Fruit fly (Drosophila melanogaster) whole organism, prepupa: ENCODE measurements around the gene MKP-4.

Experiments used
- CG10631 ChIP-seq: fragments of 200-800 bp; sonication (Bioruptor generic); optimal IDR thresholded peaks from 2 replicates; lab custom pipeline; 2016; ENCODE audit warnings: missing biosample characterization, missing genetic modification characterization
- CG11294 ChIP-seq: fragments of 200-800 bp; sonication (Bioruptor generic); IDR thresholded peaks from 2 replicates; pipeline ENCODE4 v1.3.6; 2022; ENCODE audit warnings: missing biosample characterization, missing genetic modification characterization
- CG16779 ChIP-seq: fragments of 200-800 bp; sonication (Bioruptor generic); optimal IDR thresholded peaks from 3 replicates; lab custom pipeline; 2017; ENCODE audit warnings: missing biosample characterization, mild to moderate bottlenecking, missing genetic modification characterization
- CG34406 ChIP-seq: fragments of 200-800 bp; sonication (Bioruptor generic); optimal IDR thresholded peaks from 3 replicates; lab custom pipeline; 2016; ENCODE audit warnings: missing biosample characterization, missing genetic modification characterization
- CG6792 ChIP-seq: fragments of 200-800 bp; sonication (Bioruptor generic); optimal IDR thresholded peaks from 3 replicates; lab custom pipeline; 2016; ENCODE audit warnings: missing biosample characterization, missing genetic modification characterization
- CG8119 ChIP-seq: fragments of 200-800 bp; sonication (Bioruptor generic); IDR thresholded peaks from 3 replicates; pipeline ENCODE4 v1.3.6; 2022; ENCODE audit warnings: missing biosample characterization, missing genetic modification characterization
- CG8319 ChIP-seq: fragments of 200-800 bp; sonication (Bioruptor generic); optimal IDR thresholded peaks from 3 replicates; lab custom pipeline; 2016; ENCODE audit warnings: missing biosample characterization, missing genetic modification characterization
- Eip75B ChIP-seq: fragments of 200-800 bp; sonication (Bioruptor generic); optimal IDR thresholded peaks from 3 replicates; lab custom pipeline; 2016; ENCODE audit warnings: missing biosample characterization, missing genetic modification characterization
- Hr39 ChIP-seq: fragments of 200-800 bp; sonication (Bioruptor generic); optimal IDR thresholded peaks from 2 replicates; lab custom pipeline; 2016; ENCODE audit warnings: missing biosample characterization, missing genetic modification characterization
- Sox102F ChIP-seq: fragments of 200-800 bp; sonication (Bioruptor generic); optimal IDR thresholded peaks from 2 replicates; lab custom pipeline; 2016; ENCODE audit warnings: missing biosample characterization, mild to moderate bottlenecking, missing genetic modification characterization
- Sox14 ChIP-seq: fragments of 200-800 bp; sonication (Bioruptor generic); optimal IDR thresholded peaks from 3 replicates; lab custom pipeline; 2016; ENCODE audit warnings: missing biosample characterization, missing genetic modification characterization
- cyc ChIP-seq: fragments of 200-800 bp; sonication (Bioruptor generic); optimal IDR thresholded peaks from 3 replicates; lab custom pipeline; 2016; ENCODE audit warnings: missing biosample characterization, missing genetic modification characterization
- dac ChIP-seq: fragments of 200-800 bp; sonication (Bioruptor generic); optimal IDR thresholded peaks from 2 replicates; lab custom pipeline; 2017; ENCODE audit warnings: missing biosample characterization, mild to moderate bottlenecking, missing genetic modification characterization
- fd85E ChIP-seq: fragments of 200-800 bp; sonication (Bioruptor generic); optimal IDR thresholded peaks from 3 replicates; lab custom pipeline; 2016; ENCODE audit warnings: missing biosample characterization, missing genetic modification characterization

DNA sequence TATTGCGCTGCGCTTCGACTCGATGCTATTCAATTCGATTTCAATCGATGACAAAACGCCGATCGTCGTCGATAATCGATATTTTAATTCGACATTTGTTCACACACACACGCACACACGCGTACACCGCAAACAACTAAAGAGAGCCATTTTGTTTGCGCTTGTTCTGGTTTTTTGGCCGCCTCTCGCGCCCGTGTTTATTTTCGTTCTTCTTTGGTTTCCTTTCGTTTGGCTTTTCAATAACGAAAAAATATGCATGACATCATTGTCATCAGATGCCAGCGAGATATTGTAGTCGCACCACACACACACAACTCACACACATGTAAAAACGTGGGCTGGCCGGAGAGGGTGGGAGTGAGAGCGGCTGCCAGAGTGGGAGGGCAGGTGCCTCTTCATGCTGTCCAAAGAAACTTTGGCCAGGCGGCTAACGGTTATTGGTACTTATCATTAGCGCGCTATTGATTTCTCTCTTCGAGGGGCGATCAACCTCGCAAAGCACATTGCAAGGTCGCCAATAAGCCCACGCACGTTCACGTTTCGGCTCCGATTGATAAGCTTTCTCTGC is 14.8 kb upstream of the MKP-4 start:
- TF ChIP-seq CG8119 (GFP tag; lab: Robert Waterston, UW): no peak
- TF ChIP-seq CG10631 (GFP tag; lab: Kevin White, UChicago): no peak
- no peak for TF ChIP-seq CG34406 (GFP tag; lab: Kevin White, UChicago)
- no peak for TF ChIP-seq Eip75B
- TF ChIP-seq dac: no peak
- TF ChIP-seq Sox14 (GFP tag; lab: Kevin White, UChicago): no peak
- no peak for TF ChIP-seq CG11294 (GFP tag; lab: Robert Waterston, UW)
- TF ChIP-seq CG6792 (GFP tag; lab: Kevin White, UChicago): no peak
- no peak for TF ChIP-seq cyc (GFP tag; lab: Kevin White, UChicago)
- TF ChIP-seq Sox102F: no peak
- no peak for TF ChIP-seq CG8319
- TF ChIP-seq Hr39 (GFP tag; lab: Kevin White, UChicago): no peak
- TF ChIP-seq CG16779 (tag; lab: Kevin White, UChicago): no peak
- TF ChIP-seq fd85E (GFP tag; lab: Kevin White, UChicago): no peak
